Fruit fly (Drosophila melanogaster) whole organism, embryonic: Measurements from ENCODE around the gene CG9150.
A peak's percentile ranks its signal among the peaks of the same experiment; 100 is the strongest.

Experiments used
- Awh ChIP-seq: fragments of 200-800 bp; sonication (Bioruptor generic); IDR thresholded peaks from 2 replicates; pipeline ENCODE4, ENCODE4 v1.3.6; 2022; ENCODE audit warnings: missing biosample characterization, missing genetic modification characterization
- Blimp-1 ChIP-seq: fragments of 200-800 bp; sonication (Bioruptor generic); optimal IDR thresholded peaks from 3 replicates; lab custom pipeline; 2018; ENCODE audit warnings: missing biosample characterization, missing genetic modification characterization, mild to moderate bottlenecking, moderate library complexity, missing genetic modification reagents
- BtbVII ChIP-seq: fragments of 200-800 bp; sonication (Bioruptor generic); optimal IDR thresholded peaks from 3 replicates; lab custom pipeline; 2017; ENCODE audit warnings: missing biosample characterization, mild to moderate bottlenecking, missing genetic modification characterization
- CG10565 ChIP-seq: fragments of 200-800 bp; sonication (Bioruptor generic); optimal IDR thresholded peaks from 3 replicates; lab custom pipeline; 2016; ENCODE audit warnings: missing biosample characterization, mild to moderate bottlenecking, missing genetic modification characterization
- CG11085 ChIP-seq: fragments of 200-800 bp; sonication (Bioruptor generic); IDR thresholded peaks from 2 replicates; pipeline ENCODE4 v1.3.6; 2022; ENCODE audit warnings: missing biosample characterization, missing genetic modification characterization
- CG11247 ChIP-seq: fragments of 200-800 bp; sonication (Bioruptor generic); IDR thresholded peaks from 2 replicates; pipeline ENCODE4 v1.3.6; 2022; ENCODE audit warnings: missing biosample characterization, missing genetic modification characterization
- CG11695 ChIP-seq: fragments of 200-800 bp; sonication (Bioruptor generic); IDR thresholded peaks from 3 replicates; pipeline ENCODE4 v1.3.6; 2022; ENCODE audit warnings: missing biosample characterization, missing genetic modification characterization
- CG12071 ChIP-seq: fragments of 200-800 bp; sonication (Bioruptor generic); optimal IDR thresholded peaks from 3 replicates; lab custom pipeline; 2018; ENCODE audit warnings: missing biosample characterization, mild to moderate bottlenecking, missing genetic modification characterization
- CG12104 ChIP-seq: fragments of 200-800 bp; sonication (Bioruptor generic); optimal IDR thresholded peaks from 3 replicates; lab custom pipeline; 2016; ENCODE audit warnings: missing biosample characterization, missing genetic modification characterization
- CG13624 ChIP-seq: fragments of 200-800 bp; sonication (Bioruptor generic); optimal IDR thresholded peaks from 2 replicates; lab custom pipeline; 2016; ENCODE audit warnings: missing biosample characterization, missing genetic modification characterization
- CG14860 ChIP-seq: fragments of 200-800 bp; sonication (Bioruptor generic); IDR thresholded peaks from 3 replicates; pipeline ENCODE4 v1.3.6; 2022; ENCODE audit warnings: missing biosample characterization, missing genetic modification characterization; ENCODE audit not compliant: partially characterized antibody
- CG15073 ChIP-seq: fragments of 200-800 bp; sonication (Bioruptor generic); optimal IDR thresholded peaks from 2 replicates; lab custom pipeline; 2016; ENCODE audit warnings: missing biosample characterization, missing genetic modification characterization
- CG16813 ChIP-seq: fragments of 200-800 bp; sonication (Bioruptor generic); IDR thresholded peaks from 3 replicates; pipeline ENCODE4 v1.3.6; 2022; ENCODE audit warnings: missing biosample characterization, missing genetic modification characterization; ENCODE audit not compliant: partially characterized antibody
- CG16815 ChIP-seq: fragments of 200-800 bp; sonication (Bioruptor generic); optimal IDR thresholded peaks from 3 replicates; lab custom pipeline; 2017; ENCODE audit warnings: missing biosample characterization, mild to moderate bottlenecking, missing genetic modification characterization
- CG18011 ChIP-seq: fragments of 200-800 bp; sonication (Bioruptor generic); optimal IDR thresholded peaks from 2 replicates; lab custom pipeline; 2017; ENCODE audit warnings: missing biosample characterization, missing genetic modification characterization, mild to moderate bottlenecking, moderate library complexity, missing genotype
- CG18599 ChIP-seq: fragments of 200-800 bp; sonication (Bioruptor generic); optimal IDR thresholded peaks from 3 replicates; lab custom pipeline; 2017; ENCODE audit warnings: missing biosample characterization, missing genetic modification characterization, mild to moderate bottlenecking, moderate library complexity, missing genetic modification reagents
- CG2116 ChIP-seq: fragments of 200-800 bp; sonication (Bioruptor generic); optimal IDR thresholded peaks from 3 replicates; lab custom pipeline; 2018; ENCODE audit warnings: missing biosample characterization, mild to moderate bottlenecking, missing genetic modification characterization
- CG2199 ChIP-seq: fragments of 200-800 bp; sonication (Bioruptor generic); IDR thresholded peaks from 3 replicates; pipeline ENCODE4 v1.3.6; 2022; ENCODE audit warnings: missing biosample characterization, missing genetic modification characterization
- CG4360 ChIP-seq: fragments of 200-800 bp; sonication (Bioruptor generic); IDR thresholded peaks from 2 replicates; pipeline ENCODE4 v1.3.6; 2022; ENCODE audit warnings: missing biosample characterization, missing genetic modification characterization
- CG6175 ChIP-seq: fragments of 200-800 bp; sonication (Bioruptor generic); IDR thresholded peaks from 3 replicates; pipeline ENCODE4 v1.3.6; 2022; ENCODE audit warnings: missing biosample characterization, missing genetic modification characterization
- CG6272 ChIP-seq: fragments of 200-800 bp; sonication (Bioruptor generic); IDR thresholded peaks from 2 replicates; pipeline ENCODE4 v1.3.6; 2022; ENCODE audit warnings: missing biosample characterization, missing genetic modification characterization
- CG9215 ChIP-seq: fragments of 200-800 bp; sonication (Bioruptor generic); IDR thresholded peaks from 2 replicates; pipeline ENCODE4 v1.3.6; 2022; ENCODE audit warnings: missing biosample characterization, missing genetic modification characterization
- CkIIα-i1 ChIP-seq: fragments of 200-800 bp; sonication (Bioruptor generic); IDR thresholded peaks from 2 replicates; pipeline ENCODE4 v1.3.6; 2022; ENCODE audit warnings: missing biosample characterization, missing genetic modification characterization
- D19A ChIP-seq: fragments of 200-800 bp; optimal IDR thresholded peaks from 3 replicates; lab custom pipeline; 2019; ENCODE audit warnings: missing biosample characterization, mild to moderate bottlenecking, missing genetic modification characterization, moderate library complexity
- Dfd ChIP-seq, 2 experiments: fragments of >200 bp; optimal IDR thresholded peaks; 2 replicates each; lab custom pipeline; 2017; ENCODE audit warnings: missing biosample characterization in 2 of 2, missing genetic modification characterization in 2 of 2
- Dip3 ChIP-seq: fragments of 200-800 bp; sonication (Bioruptor generic); optimal IDR thresholded peaks from 3 replicates; lab custom pipeline; 2016; ENCODE audit warnings: missing biosample characterization, missing genetic modification characterization
- Dll ChIP-seq: fragments of 200-800 bp; sonication (Bioruptor generic); IDR thresholded peaks from 4 replicates; pipeline ENCODE4 v1.3.6; 2022; ENCODE audit warnings: missing biosample characterization, missing genetic modification characterization; ENCODE audit not compliant: partially characterized antibody
- Eip74EF ChIP-seq, 2 experiments: fragments of 200-800 bp in 1 of 2; fragments of >200 bp in 1 of 2; sonication (Bioruptor generic) in 1 of 2; optimal IDR thresholded peaks; 2 replicates each; lab custom pipeline; 2017 to 2019; ENCODE audit warnings: missing biosample characterization in 2 of 2, missing genetic modification characterization in 2 of 2, mild to moderate bottlenecking in 1 of 2, moderate library complexity in 1 of 2
- Nf-YB ChIP-seq: fragments of 200-800 bp; sonication (Bioruptor generic); optimal IDR thresholded peaks from 3 replicates; lab custom pipeline; 2019; ENCODE audit warnings: missing biosample characterization, mild to moderate bottlenecking, missing genetic modification characterization, moderate library complexity
- Sox100B ChIP-seq: fragments of 200-800 bp; sonication (Bioruptor generic); optimal IDR thresholded peaks from 3 replicates; lab custom pipeline; 2018; ENCODE audit warnings: missing biosample characterization, mild to moderate bottlenecking, missing genetic modification characterization
- TFAM ChIP-seq: fragments of 200-800 bp; sonication (Bioruptor generic); optimal IDR thresholded peaks from 2 replicates; lab custom pipeline; 2017; ENCODE audit warnings: missing biosample characterization, missing genetic modification characterization, inconsistent platforms
- Taf1 ChIP-seq: fragments of 200-800 bp; sonication (Bioruptor generic); IDR thresholded peaks from 2 replicates; pipeline ENCODE4 v1.3.6; 2022; ENCODE audit warnings: missing biosample characterization, missing genetic modification characterization
- ara ChIP-seq: fragments of 200-800 bp; sonication (Bioruptor generic); IDR thresholded peaks from 2 replicates; pipeline ENCODE4 v1.3.6; 2022; ENCODE audit warnings: missing biosample characterization, missing genetic modification characterization
- bowl ChIP-seq: fragments of 200-800 bp; sonication (Bioruptor generic); IDR thresholded peaks from 2 replicates; pipeline ENCODE4 v1.3.6; 2022; ENCODE audit warnings: missing biosample characterization, missing genetic modification characterization
- croc ChIP-seq: fragments of 200-800 bp; sonication (Bioruptor generic); conservative IDR thresholded peaks from 3 replicates; pipeline ENCODE4 v1.3.6; 2022; ENCODE audit warnings: missing biosample characterization, missing genetic modification characterization
- gcm ChIP-seq: fragments of 200-800 bp; sonication (Bioruptor generic); optimal IDR thresholded peaks from 2 replicates; lab custom pipeline; 2019; ENCODE audit warnings: missing biosample characterization, mild to moderate bottlenecking, missing genetic modification characterization, moderate library complexity
- hb ChIP-seq: fragments of 200-800 bp; sonication (Bioruptor generic); IDR thresholded peaks from 3 replicates; pipeline ENCODE4 v1.3.6; 2022; ENCODE audit warnings: missing biosample characterization, missing genetic modification characterization; ENCODE audit not compliant: partially characterized antibody
- kah ChIP-seq: fragments of 200-800 bp; sonication (Bioruptor generic); optimal IDR thresholded peaks from 2 replicates; lab custom pipeline; 2018; ENCODE audit warnings: missing biosample characterization, mild to moderate bottlenecking, missing genetic modification characterization
- knrl ChIP-seq: fragments of 200-800 bp; sonication (Bioruptor generic); IDR thresholded peaks from 3 replicates; pipeline ENCODE4 v1.3.6; 2022; ENCODE audit warnings: missing biosample characterization, missing genetic modification characterization; ENCODE audit not compliant: partially characterized antibody
- lmd ChIP-seq: fragments of 200-800 bp; sonication (Bioruptor generic); IDR thresholded peaks from 2 replicates; pipeline ENCODE4 v1.3.6; 2022; ENCODE audit warnings: missing biosample characterization, missing genetic modification characterization
- pfk ChIP-seq: fragments of 200-800 bp; sonication (Bioruptor generic); optimal IDR thresholded peaks from 2 replicates; lab custom pipeline; 2018; ENCODE audit warnings: missing biosample characterization, mild to moderate bottlenecking, missing genetic modification characterization, moderate library complexity
- pros ChIP-seq: fragments of 200-800 bp; sonication (Bioruptor generic); optimal IDR thresholded peaks from 3 replicates; lab custom pipeline; 2019; ENCODE audit warnings: missing biosample characterization, mild to moderate bottlenecking, missing genetic modification characterization, moderate library complexity
- pzg ChIP-seq: fragments of 200-800 bp; sonication (Bioruptor generic); optimal IDR thresholded peaks from 3 replicates; lab custom pipeline; 2018; ENCODE audit warnings: missing biosample characterization, mild to moderate bottlenecking, missing genetic modification characterization, moderate library complexity
- repo ChIP-seq: fragments of 200-800 bp; sonication (Bioruptor generic); optimal IDR thresholded peaks from 2 replicates; lab custom pipeline; 2016; ENCODE audit warnings: missing biosample characterization, missing genetic modification characterization
- salm ChIP-seq: fragments of 200-800 bp; sonication (Bioruptor generic); optimal IDR thresholded peaks from 2 replicates; lab custom pipeline; 2018; ENCODE audit warnings: missing biosample characterization, mild to moderate bottlenecking, missing genetic modification characterization
- sens-2 ChIP-seq: fragments of 200-800 bp; sonication (Bioruptor generic); IDR thresholded peaks from 2 replicates; pipeline ENCODE4 v1.3.6; 2022; ENCODE audit warnings: missing biosample characterization, missing genetic modification characterization
- ssp ChIP-seq: fragments of 200-800 bp; sonication (Bioruptor generic); IDR thresholded peaks from 2 replicates; pipeline ENCODE4 v1.3.6; 2022; ENCODE audit warnings: missing biosample characterization, missing genetic modification characterization
- vfl ChIP-seq: fragments of 200-800 bp; sonication (Bioruptor generic); optimal IDR thresholded peaks from 2 replicates; lab custom pipeline; 2016; ENCODE audit warnings: missing biosample characterization, missing genetic modification characterization
- yki ChIP-seq: fragments of >200 bp; optimal IDR thresholded peaks from 3 replicates; lab custom pipeline; 2018

The CG9150 gene

DNA sequence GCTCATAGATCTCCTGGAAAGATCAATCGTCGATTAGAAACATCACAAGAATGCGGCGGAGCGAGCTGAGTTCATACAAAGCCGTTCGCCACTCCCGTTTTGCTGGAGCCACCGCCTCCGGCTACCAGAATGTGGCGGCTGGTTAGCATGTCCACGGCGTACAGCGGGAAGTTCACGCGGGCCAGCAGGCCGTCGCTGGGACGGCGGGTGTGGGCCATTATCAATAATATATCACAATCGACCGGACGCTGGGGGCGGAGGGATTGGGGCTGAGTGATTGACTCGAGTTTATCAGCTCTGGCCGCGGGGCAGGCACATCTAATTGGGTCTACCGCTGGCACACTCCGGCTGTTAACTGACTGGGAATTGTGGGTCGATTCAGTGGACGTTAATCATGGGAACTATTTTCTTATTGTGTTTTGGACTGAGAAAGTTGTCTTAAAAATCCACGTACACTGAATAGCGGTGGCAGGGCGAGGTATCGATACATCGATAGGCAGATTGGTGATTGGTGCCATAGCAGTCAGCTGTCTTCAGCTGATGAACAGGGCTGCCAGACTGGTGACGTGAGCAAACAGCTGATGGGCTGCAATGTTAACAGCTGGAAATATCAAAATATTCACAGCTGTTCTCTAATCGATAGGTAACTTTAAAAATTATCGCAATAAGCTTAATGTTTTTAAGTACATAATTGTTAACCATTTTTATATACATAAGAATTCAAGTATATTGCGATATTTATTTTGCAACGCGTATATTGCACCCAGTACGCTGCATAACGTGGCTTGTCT, 30.3 kb upstream of the CG9150 start, which contains the start of gene CG9175 (continued):
- TF ChIP-seq TFAM (GFP tag; lab: Kevin White, UChicago) (no peak), ara (GFP tag; lab: Robert Waterston, UW) (no peak), BtbVII (GFP tag; lab: Kevin White, UChicago) (no peak), sens-2 (GFP tag; lab: Robert Waterston, UW) (no peak), vfl (GFP tag; lab: Kevin White, UChicago) (peak; percentile 6), CG18011 (GFP tag; lab: Kevin White, UChicago) (peak; percentile 100), Nf-YB (peak; percentile 40), CG10565 (no peak), pzg (GFP tag; lab: Kevin White, UChicago) (peak; percentile 100), CG11695 (GFP tag; lab: Robert Waterston, UW) (0 out of 3 replicates have a peak, but pooled peaks have one; percentile 37), CG11085 (GFP tag; lab: Robert Waterston, UW) (no peak; the same call in 1 of the 2 replicates), pros (peak; percentile 17), ssp (GFP tag; lab: Robert Waterston, UW) (no peak), Dip3 (GFP tag; lab: Kevin White, UChicago) (no peak), CG9215 (GFP tag; lab: Robert Waterston, UW) (no peak), CG13624 (peak; percentile 68), CG16815 (no peak), kah (GFP tag; lab: Kevin White, UChicago) (no peak), knrl (peak; percentile 94), Dfd (GFP tag; optimal IDR thresholded peaks at IDR 0.05; lab: Kevin White, UChicago) (no peak), CG18599 (GFP tag; lab: Kevin White, UChicago) (peak; percentile 32), bowl (GFP tag; lab: Robert Waterston, UW) (no peak), CG2199 (peak; percentile 22; the same call in 1 of the 3 replicates), Dll (GFP tag; lab: Robert Waterston, UW) (peak; percentile 95), Taf1 (GFP tag; lab: Robert Waterston, UW) (no peak), CG12071 (peak; percentile 18), Awh (GFP tag; lab: Robert Waterston, UW) (no peak), pfk (GFP tag; lab: Kevin White, UChicago) (peak; percentile 35), salm (no peak), repo (GFP tag; lab: Kevin White, UChicago) (no peak), CG6272 (GFP tag; lab: Robert Waterston, UW) (no peak; the same call in 1 of the 2 replicates), Blimp-1 (peak; percentile 22), CG15073 (GFP tag; lab: Kevin White, UChicago) (no peak), CG6175 (GFP tag; lab: Robert Waterston, UW) (no peak), yki (no peak), CG2116 (GFP tag; lab: Kevin White, UChicago) (peak; percentile 78), CkIIα-i1 (no peak), hb (GFP tag; lab: Robert Waterston, UW) (peak; percentile 93), lmd (GFP tag; lab: Robert Waterston, UW) (no peak), croc (GFP tag; lab: Robert Waterston, UW) (no peak), CG14860 (peak; percentile 87), Eip74EF (GFP tag; optimal IDR thresholded peaks at IDR 0.05; lab: Kevin White, UChicago) (no peak), gcm (GFP tag; lab: Kevin White, UChicago) (peak; percentile 28), D19A (tag; lab: Kevin White, UChicago) (no peak), CG4360 (GFP tag; lab: Robert Waterston, UW) (no peak), CG11247 (GFP tag; lab: Robert Waterston, UW) (0 out of 2 replicates have a peak, but pooled peaks have one; percentile 13), Sox100B (GFP tag; lab: Kevin White, UChicago) (no peak), CG16813 (GFP tag; lab: Robert Waterston, UW) (peak; percentile 95), CG12104 (peak; percentile 15)
